Fruit fly (Drosophila melanogaster) whole organism, embryonic: ENCODE results near the gene D12.

Experiments used
- Ada2b ChIP-seq: fragments of 200-800 bp; sonication (Bioruptor generic); IDR thresholded peaks from 2 replicates; pipeline ENCODE4 v1.3.6; 2022; ENCODE audit warnings: missing biosample characterization, missing genetic modification characterization
- Adf1 ChIP-seq: fragments of 200-800 bp; sonication (Bioruptor generic); IDR thresholded peaks from 2 replicates; pipeline ENCODE4 v1.3.6; 2022; ENCODE audit warnings: missing biosample characterization, missing genetic modification characterization
- CG10267 ChIP-seq: fragments of 200-800 bp; sonication (Bioruptor generic); optimal IDR thresholded peaks from 2 replicates; lab custom pipeline; 2018; ENCODE audit warnings: missing biosample characterization, mild to moderate bottlenecking, missing genetic modification characterization, moderate library complexity
- CG10979 ChIP-seq: fragments of 200-800 bp; sonication (Bioruptor generic); optimal IDR thresholded peaks from 2 replicates; lab custom pipeline; 2018; ENCODE audit warnings: missing biosample characterization, mild to moderate bottlenecking, missing genetic modification characterization, moderate library complexity
- CG11560 ChIP-seq: fragments of 200-800 bp; sonication (Bioruptor generic); IDR thresholded peaks from 3 replicates; pipeline ENCODE4 v1.3.6; 2022; ENCODE audit warnings: missing biosample characterization, missing genetic modification characterization
- CG12219 ChIP-seq: fragments of 200-800 bp; sonication (Bioruptor generic); optimal IDR thresholded peaks from 3 replicates; lab custom pipeline; 2018; ENCODE audit warnings: missing biosample characterization, mild to moderate bottlenecking, missing genetic modification characterization
- CG12659 ChIP-seq: fragments of 200-800 bp; sonication (Bioruptor generic); optimal IDR thresholded peaks from 3 replicates; lab custom pipeline; 2017; ENCODE audit warnings: mild to moderate bottlenecking, missing biosample characterization, missing genetic modification reagents, missing genetic modification characterization
- CG12744 ChIP-seq: fragments of 200-800 bp; sonication (Bioruptor generic); optimal IDR thresholded peaks from 2 replicates; lab custom pipeline; 2016; ENCODE audit warnings: missing biosample characterization, missing genetic modification characterization
- CG13424 ChIP-seq: fragments of 200-800 bp; sonication (Bioruptor generic); optimal IDR thresholded peaks from 2 replicates; lab custom pipeline; 2019; ENCODE audit warnings: missing biosample characterization, mild to moderate bottlenecking, missing genetic modification characterization, moderate library complexity
- CG1603 ChIP-seq: fragments of 200-800 bp; sonication (Bioruptor generic); optimal IDR thresholded peaks from 2 replicates; lab custom pipeline; 2019; ENCODE audit warnings: missing biosample characterization, mild to moderate bottlenecking, missing genetic modification characterization, moderate library complexity
- CG1647 ChIP-seq: fragments of 200-800 bp; sonication (Bioruptor generic); optimal IDR thresholded peaks from 3 replicates; lab custom pipeline; 2016; ENCODE audit warnings: missing biosample characterization, missing genetic modification characterization
- CG17328 ChIP-seq: fragments of 200-800 bp; sonication (Bioruptor generic); IDR thresholded peaks from 2 replicates; pipeline ENCODE4 v1.3.6; 2022; ENCODE audit warnings: missing biosample characterization, missing genetic modification characterization
- CG17361 ChIP-seq: fragments of 200-800 bp; sonication (Bioruptor generic); IDR thresholded peaks from 3 replicates; pipeline ENCODE4 v1.3.6; 2022; ENCODE audit warnings: missing biosample characterization, missing genetic modification characterization
- CG18619 ChIP-seq: fragments of 200-800 bp; sonication (Bioruptor generic); optimal IDR thresholded peaks from 3 replicates; lab custom pipeline; 2017; ENCODE audit warnings: missing biosample characterization, mild to moderate bottlenecking, missing genetic modification characterization
- CG2678 ChIP-seq: fragments of 200-800 bp; sonication (Bioruptor generic); optimal IDR thresholded peaks from 3 replicates; lab custom pipeline; 2019; ENCODE audit warnings: missing biosample characterization, mild to moderate bottlenecking, missing genetic modification characterization, moderate library complexity
- CG3281 ChIP-seq: fragments of 200-800 bp; sonication (Bioruptor generic); optimal IDR thresholded peaks from 3 replicates; lab custom pipeline; 2017; ENCODE audit warnings: missing biosample characterization, mild to moderate bottlenecking, missing genetic modification characterization
- CG42726 ChIP-seq: fragments of 200-800 bp; sonication (Bioruptor generic); IDR thresholded peaks from 2 replicates; pipeline ENCODE4 v1.3.6; 2022; ENCODE audit warnings: missing biosample characterization, missing genetic modification characterization; ENCODE audit not compliant: partially characterized antibody
- CG6765 ChIP-seq: fragments of 200-800 bp; sonication (Bioruptor generic); optimal IDR thresholded peaks from 3 replicates; lab custom pipeline; 2017; ENCODE audit warnings: missing biosample characterization, mild to moderate bottlenecking, missing genetic modification characterization
- CG9609 ChIP-seq: fragments of 200-800 bp; sonication (Bioruptor generic); optimal IDR thresholded peaks from 3 replicates; lab custom pipeline; 2016; ENCODE audit warnings: missing biosample characterization, missing genetic modification characterization
- Dbx ChIP-seq: fragments of 200-800 bp; sonication (Bioruptor generic); IDR thresholded peaks from 3 replicates; pipeline ENCODE4 v1.3.6; 2022; ENCODE audit warnings: missing biosample characterization, missing genetic modification characterization
- Ets65A ChIP-seq: fragments of 200-800 bp; sonication (Bioruptor generic); peaks from one replicate; lab custom pipeline; 2016; ENCODE audit warnings: missing biosample characterization, missing genetic modification characterization
- Fer3 ChIP-seq: fragments of 200-800 bp; sonication (Bioruptor generic); optimal IDR thresholded peaks from 2 replicates; lab custom pipeline; 2018; ENCODE audit warnings: missing biosample characterization, mild to moderate bottlenecking, missing genetic modification characterization, moderate library complexity
- HLH3B ChIP-seq: fragments of 200-800 bp; sonication (Bioruptor generic); IDR thresholded peaks from 2 replicates; pipeline ENCODE4 v1.3.6; 2022; ENCODE audit warnings: missing biosample characterization, missing genetic modification characterization
- Hr51 ChIP-seq, 2 experiments: fragments of 200-800 bp; sonication (Bioruptor generic); optimal IDR thresholded peaks; 2 replicates in 1 of 2; 3 replicates in 1 of 2; lab custom pipeline; 2016 to 2018; ENCODE audit warnings: missing biosample characterization in 2 of 2, missing genetic modification characterization in 2 of 2, mild to moderate bottlenecking in 1 of 2, moderate library complexity in 1 of 2
- MBD-R2 ChIP-seq: fragments of 200-800 bp; sonication (Bioruptor generic); IDR thresholded peaks from 2 replicates; pipeline ENCODE4 v1.3.6; 2022; ENCODE audit warnings: missing biosample characterization, missing genetic modification characterization
- Oli ChIP-seq: fragments of 200-800 bp; sonication (Bioruptor generic); optimal IDR thresholded peaks from 2 replicates; lab custom pipeline; 2018; ENCODE audit warnings: missing biosample characterization, mild to moderate bottlenecking, missing genetic modification characterization, moderate library complexity
- Pdp1 ChIP-seq, 2 experiments: fragments of 200-800 bp; sonication (Bioruptor generic); optimal IDR thresholded peaks; 3 replicates each; lab custom pipeline; 2016; ENCODE audit warnings: missing biosample characterization in 2 of 2, missing genetic modification characterization in 2 of 2, mild to moderate bottlenecking in 1 of 2, moderate library complexity in 1 of 2
- Poxn ChIP-seq: fragments of 200-800 bp; sonication (Bioruptor generic); IDR thresholded peaks from 2 replicates; pipeline ENCODE4 v1.3.6; 2022; ENCODE audit warnings: missing biosample characterization, missing genetic modification characterization
- Sox102F ChIP-seq: fragments of 200-800 bp; sonication (Bioruptor generic); optimal IDR thresholded peaks from 2 replicates; lab custom pipeline; 2018; ENCODE audit warnings: missing biosample characterization, mild to moderate bottlenecking, missing genetic modification characterization, moderate library complexity
- Vsx1 ChIP-seq: fragments of 200-800 bp; sonication (Bioruptor generic); optimal IDR thresholded peaks from 2 replicates; lab custom pipeline; 2017; ENCODE audit warnings: missing biosample characterization, mild to moderate bottlenecking, missing genetic modification characterization, missing genetic modification reagents
- Xbp1 ChIP-seq: fragments of 200-800 bp; sonication (Bioruptor generic); optimal IDR thresholded peaks from 3 replicates; lab custom pipeline; 2016; ENCODE audit warnings: missing biosample characterization, mild to moderate bottlenecking, missing genetic modification characterization
- bab2 ChIP-seq: fragments of 200-800 bp; sonication (Bioruptor generic); optimal IDR thresholded peaks from 2 replicates; lab custom pipeline; 2016; ENCODE audit warnings: missing biosample characterization, missing genetic modification characterization
- caup ChIP-seq: fragments of 200-800 bp; sonication (Bioruptor generic); optimal IDR thresholded peaks from 3 replicates; lab custom pipeline; 2017; ENCODE audit warnings: missing biosample characterization, mild to moderate bottlenecking, missing genetic modification characterization, moderate library complexity; ENCODE audit not compliant: severe bottlenecking
- chinmo ChIP-seq: fragments of 200-800 bp; sonication (Bioruptor generic); IDR thresholded peaks from 4 replicates; pipeline ENCODE4 v1.3.6; 2022; ENCODE audit warnings: missing biosample characterization, missing genetic modification characterization; ENCODE audit not compliant: partially characterized antibody
- cwo ChIP-seq: fragments of 200-800 bp; sonication (Bioruptor generic); optimal IDR thresholded peaks from 3 replicates; lab custom pipeline; 2017; ENCODE audit warnings: missing biosample characterization, missing genetic modification characterization, mild to moderate bottlenecking, moderate library complexity, missing genetic modification reagents
- dpn ChIP-seq, 2 experiments: fragments of 200-800 bp; sonication (Bioruptor generic); optimal IDR thresholded peaks; 3 replicates each; lab custom pipeline; 2016; ENCODE audit warnings: missing biosample characterization in 2 of 2, missing genetic modification characterization in 2 of 2
- exex ChIP-seq: fragments of 200-800 bp; sonication (Bioruptor generic); optimal IDR thresholded peaks from 4 replicates; lab custom pipeline; 2018; ENCODE audit warnings: missing biosample characterization, mild to moderate bottlenecking, missing genetic modification characterization, moderate library complexity
- grau ChIP-seq: fragments of 200-800 bp; optimal IDR thresholded peaks from 3 replicates; lab custom pipeline; 2019; ENCODE audit warnings: missing biosample characterization, mild to moderate bottlenecking, missing genetic modification characterization, moderate library complexity
- jigr1 ChIP-seq: fragments of 200-800 bp; sonication (Bioruptor generic); IDR thresholded peaks from 3 replicates; pipeline ENCODE4 v1.3.6; 2022; ENCODE audit warnings: missing biosample characterization, missing genetic modification characterization
- lab ChIP-seq: fragments of 200-800 bp; sonication (Bioruptor generic); optimal IDR thresholded peaks from 3 replicates; lab custom pipeline; 2017; ENCODE audit warnings: missing biosample characterization, missing genetic modification characterization, mild to moderate bottlenecking, moderate library complexity, missing genetic modification reagents
- lola ChIP-seq, 3 experiments: fragments of >200 bp in 2 of 3; fragments of 200-800 bp in 1 of 3; sonication (Bioruptor generic) in 1 of 3; optimal IDR thresholded peaks; 2 replicates each; lab custom pipeline; 2017 to 2019; ENCODE audit warnings: missing biosample characterization in 3 of 3, missing genetic modification characterization in 3 of 3, mild to moderate bottlenecking in 1 of 3, moderate library complexity in 1 of 3
- mirr ChIP-seq: fragments of 200-800 bp; sonication (Bioruptor generic); optimal IDR thresholded peaks from 3 replicates; lab custom pipeline; 2018; ENCODE audit warnings: missing biosample characterization, mild to moderate bottlenecking, missing genetic modification characterization
- nmo ChIP-seq: fragments of 200-800 bp; sonication (Bioruptor generic); optimal IDR thresholded peaks from 2 replicates; lab custom pipeline; 2018; ENCODE audit warnings: missing biosample characterization, mild to moderate bottlenecking, missing genetic modification characterization, moderate library complexity
- pan ChIP-seq, 4 experiments: fragments of >200 bp in 3 of 4; fragments of 200-800 bp in 1 of 4; sonication (Bioruptor generic) in 1 of 4; optimal IDR thresholded peaks in 3 of 4; IDR thresholded peaks in 1 of 4; 2 replicates each; pipeline versions ENCODE4 v1.3.6 to Lab custom; 2017 to 2022; ENCODE audit warnings: missing biosample characterization in 2 of 4, missing genetic modification characterization in 2 of 4, mixed read lengths in 1 of 4
- phol ChIP-seq: fragments of 200-800 bp; sonication (Bioruptor generic); optimal IDR thresholded peaks from 3 replicates; lab custom pipeline; 2018; ENCODE audit warnings: missing biosample characterization, mild to moderate bottlenecking, missing genetic modification characterization, moderate library complexity
- sens ChIP-seq: fragments of 200-800 bp; sonication (Bioruptor generic); peaks from one replicate; lab custom pipeline; 2016; ENCODE audit warnings: missing biosample characterization, missing genetic modification characterization
- slp2 ChIP-seq: fragments of 200-800 bp; sonication (Bioruptor generic); optimal IDR thresholded peaks from 2 replicates; lab custom pipeline; 2016; ENCODE audit warnings: missing biosample characterization, missing genetic modification characterization

Gene D12

dm6 chr2L:8461782-8462453 lies 24.8 kb upstream of the D12 start (continued):
- no peak for TF ChIP-seq CG1603
- TF ChIP-seq CG6765 (GFP tag; lab: Kevin White, UChicago), result no peak
- TF ChIP-seq CG12744 (GFP tag; lab: Kevin White, UChicago), result no peak
- no peak for TF ChIP-seq jigr1 (GFP tag; lab: Robert Waterston, UW)
- peak; percentile 79 for TF ChIP-seq cwo
- TF ChIP-seq Dbx (GFP tag; lab: Robert Waterston, UW), result peak; percentile 28; the same call in 1 of the 3 replicates
- peak; percentile 38; the same call in 1 of the 2 replicates for TF ChIP-seq Adf1 (GFP tag; lab: Robert Waterston, UW)
- TF ChIP-seq CG42726, result no peak
- TF ChIP-seq lab (GFP tag; lab: Kevin White, UChicago), result peak; percentile 71
- peak; percentile 71; the same call in 1 of the 4 replicates for TF ChIP-seq chinmo (GFP tag; lab: Robert Waterston, UW)
- peak; percentile 46 for TF ChIP-seq grau (tag; lab: Kevin White, UChicago)
- no peak for TF ChIP-seq CG11560 (tag; lab: Robert Waterston, UW)
- peak; percentile 42 for TF ChIP-seq phol
- TF ChIP-seq Ets65A (GFP tag; lab: Kevin White, UChicago), result peak; percentile 84
- TF ChIP-seq slp2, result peak; percentile 18
- TF ChIP-seq Xbp1, result no peak
- TF ChIP-seq CG17361 (GFP tag; lab: Robert Waterston, UW), result peak; percentile 43; the same call in 1 of the 3 replicates
- TF ChIP-seq CG13424 (tag; lab: Kevin White, UChicago), result peak; percentile 21
- TF ChIP-seq Oli (tag; lab: Kevin White, UChicago), result peak; percentile 44
- no peak for TF ChIP-seq Poxn (GFP tag; lab: Robert Waterston, UW)
- peak; percentile 24; the same call in 1 of the 2 replicates for TF ChIP-seq HLH3B (GFP tag; lab: Robert Waterston, UW)
- peak; percentile 24 for TF ChIP-seq bab2 (GFP tag; lab: Kevin White, UChicago)
- peak; percentile 3 for TF ChIP-seq Vsx1
- TF ChIP-seq nmo (GFP tag; lab: Kevin White, UChicago), result peak; percentile 19
- peak; percentile 38 for TF ChIP-seq caup (GFP tag; lab: Kevin White, UChicago)
- peak; percentile 42 for TF ChIP-seq CG18619 (GFP tag; lab: Kevin White, UChicago)
- peak; percentile 10 for TF ChIP-seq CG10267
- TF ChIP-seq Fer3, result peak; percentile 35
- peak in 1 of 3 experiments; percentile 4 for TF ChIP-seq lola (GFP tag; optimal IDR thresholded peaks at IDR 0.05; lab: Kevin White, UChicago)
- no peak for TF ChIP-seq Ada2b
- no peak for TF ChIP-seq MBD-R2 (GFP tag; lab: Robert Waterston, UW)
- no peak for TF ChIP-seq CG12219
- peak; percentile 29 for TF ChIP-seq CG10979 (tag; lab: Kevin White, UChicago)
- peak; percentile 31 for TF ChIP-seq CG9609 (GFP tag; lab: Kevin White, UChicago)
- peak; percentile 35 for TF ChIP-seq Sox102F (GFP tag; lab: Kevin White, UChicago)
- 0 out of 2 replicates have a peak, but pooled peaks have one; percentile 17 for TF ChIP-seq CG17328 (GFP tag; lab: Robert Waterston, UW)
- peak; percentile 52 for TF ChIP-seq CG3281 (GFP tag; lab: Kevin White, UChicago)
- TF ChIP-seq dpn (GFP tag; optimal IDR thresholded peaks at IDR 0.05; lab: Kevin White, UChicago), result peak; percentile 14 to 25
- TF ChIP-seq exex, result peak; percentile 74
- peak in 1 of 2 experiments; percentile 39 for TF ChIP-seq Pdp1 (GFP tag; optimal IDR thresholded peaks at IDR 0.05; lab: Kevin White, UChicago)
- peak; percentile 61 for TF ChIP-seq CG2678 (tag; lab: Kevin White, UChicago)
- TF ChIP-seq CG1647 (GFP tag; lab: Kevin White, UChicago), result no peak
- TF ChIP-seq Hr51 (GFP tag; optimal IDR thresholded peaks at IDR 0.05; lab: Kevin White, UChicago), result peak in 1 of 2 experiments; percentile 18
- no peak for TF ChIP-seq pan (optimal IDR thresholded peaks at IDR 0.05; lab: Kevin White, UChicago)
- peak in 1 of 2 experiments; percentile 46 for TF ChIP-seq pan (GFP tag; optimal IDR thresholded peaks at IDR 0.05 in 1 of 2, IDR thresholded peaks at IDR 0.05 in 1 of 2)
- peak; percentile 37 for TF ChIP-seq CG12659 (GFP tag; lab: Kevin White, UChicago)
- peak; percentile 72 for TF ChIP-seq sens (GFP tag; lab: Kevin White, UChicago)
- peak; percentile 88 for TF ChIP-seq mirr (GFP tag; lab: Kevin White, UChicago)
